Fruit fly (Drosophila melanogaster) whole organism, embryonic: Measurements from ENCODE around the gene smg.

ENCODE experiments used
- Awh ChIP-seq: fragments of 200-800 bp; sonication (Bioruptor generic); IDR thresholded peaks from 2 replicates; pipeline ENCODE4, ENCODE4 v1.3.6; 2022; ENCODE audit warnings: missing biosample characterization, missing genetic modification characterization
- Bdp1 ChIP-seq: fragments of 200-800 bp; sonication (Bioruptor generic); optimal IDR thresholded peaks from 3 replicates; lab custom pipeline; 2016; ENCODE audit warnings: missing biosample characterization, missing genetic modification characterization
- CG10543 ChIP-seq: fragments of 200-800 bp; sonication (Bioruptor generic); optimal IDR thresholded peaks from 3 replicates; lab custom pipeline; 2017; ENCODE audit warnings: missing biosample characterization, mild to moderate bottlenecking, missing genetic modification characterization, moderate library complexity
- CG11723 ChIP-seq: fragments of 200-800 bp; sonication (Bioruptor generic); optimal IDR thresholded peaks from 2 replicates; lab custom pipeline; 2017; ENCODE audit warnings: missing biosample characterization, mild to moderate bottlenecking, missing genetic modification characterization
- CG13424 ChIP-seq: fragments of 200-800 bp; sonication (Bioruptor generic); optimal IDR thresholded peaks from 2 replicates; lab custom pipeline; 2019; ENCODE audit warnings: missing biosample characterization, mild to moderate bottlenecking, missing genetic modification characterization, moderate library complexity
- CG13624 ChIP-seq: fragments of 200-800 bp; sonication (Bioruptor generic); optimal IDR thresholded peaks from 2 replicates; lab custom pipeline; 2016; ENCODE audit warnings: missing biosample characterization, missing genetic modification characterization
- CG18764 ChIP-seq: fragments of 200-800 bp; sonication (Bioruptor generic); optimal IDR thresholded peaks from 3 replicates; lab custom pipeline; 2016; ENCODE audit warnings: missing biosample characterization, missing genetic modification characterization
- CG2199 ChIP-seq: fragments of 200-800 bp; sonication (Bioruptor generic); IDR thresholded peaks from 3 replicates; pipeline ENCODE4 v1.3.6; 2022; ENCODE audit warnings: missing biosample characterization, missing genetic modification characterization
- CG2202 ChIP-seq: fragments of 200-800 bp; sonication (Bioruptor generic); optimal IDR thresholded peaks from 2 replicates; lab custom pipeline; 2018; ENCODE audit warnings: missing biosample characterization, mild to moderate bottlenecking, missing genetic modification characterization
- CG34224 ChIP-seq: fragments of 200-800 bp; sonication (Bioruptor generic); IDR thresholded peaks from 3 replicates; pipeline ENCODE4 v1.3.6; 2022; ENCODE audit warnings: missing biosample characterization, missing genetic modification characterization; ENCODE audit not compliant: partially characterized antibody
- CG4424 ChIP-seq: fragments of 200-800 bp; sonication (Bioruptor generic); optimal IDR thresholded peaks from 3 replicates; lab custom pipeline; 2016; ENCODE audit warnings: missing biosample characterization, missing genetic modification characterization
- CG4820 ChIP-seq: fragments of 200-800 bp; sonication (Bioruptor generic); optimal IDR thresholded peaks from 3 replicates; lab custom pipeline; 2016; ENCODE audit warnings: missing biosample characterization, missing genetic modification characterization
- CG6813 ChIP-seq: fragments of 200-800 bp; sonication (Bioruptor generic); optimal IDR thresholded peaks from 2 replicates; lab custom pipeline; 2017; ENCODE audit warnings: missing biosample characterization, missing genetic modification characterization, mild to moderate bottlenecking, moderate library complexity, missing genetic modification reagents
- CG7963 ChIP-seq: fragments of 200-800 bp; sonication (Bioruptor generic); IDR thresholded peaks from 3 replicates; pipeline ENCODE4 v1.3.6; 2022; ENCODE audit warnings: missing biosample characterization, missing genetic modification characterization; ENCODE audit not compliant: partially characterized antibody
- CG8359 ChIP-seq: fragments of 200-800 bp; sonication (Bioruptor generic); optimal IDR thresholded peaks from 2 replicates; lab custom pipeline; 2017; ENCODE audit warnings: missing biosample characterization, mild to moderate bottlenecking, missing genetic modification characterization, borderline replicate concordance
- CG9215 ChIP-seq: fragments of 200-800 bp; sonication (Bioruptor generic); IDR thresholded peaks from 2 replicates; pipeline ENCODE4 v1.3.6; 2022; ENCODE audit warnings: missing biosample characterization, missing genetic modification characterization
- CG9817 ChIP-seq: fragments of 200-800 bp; sonication (Bioruptor generic); optimal IDR thresholded peaks from 2 replicates; lab custom pipeline; 2018; ENCODE audit warnings: missing biosample characterization, mild to moderate bottlenecking, missing genetic modification characterization, moderate library complexity
- D ChIP-seq, 2 experiments: fragments of 200-800 bp in 1 of 2; fragments of >200 bp in 1 of 2; sonication (Bioruptor generic) in 1 of 2; optimal IDR thresholded peaks; 2 replicates in 1 of 2; 3 replicates in 1 of 2; lab custom pipeline; 2017; ENCODE audit warnings: mild to moderate bottlenecking in 1 of 2, missing biosample characterization in 1 of 2, missing genetic modification characterization in 1 of 2, missing genetic modification reagents in 1 of 2
- Dip2 ChIP-seq: fragments of 200-800 bp; sonication (Bioruptor generic); IDR thresholded peaks from 2 replicates; pipeline ENCODE4 v1.3.6; 2022; ENCODE audit warnings: missing biosample characterization, missing genetic modification characterization
- Dref ChIP-seq: fragments of 200-800 bp; sonication (Bioruptor generic); IDR thresholded peaks from 2 replicates; pipeline ENCODE4 v1.3.6; 2022; ENCODE audit warnings: missing biosample characterization, missing genetic modification characterization
- Hey ChIP-seq: fragments of 200-800 bp; sonication (Bioruptor generic); optimal IDR thresholded peaks from 3 replicates; lab custom pipeline; 2018; ENCODE audit warnings: missing biosample characterization, mild to moderate bottlenecking, missing genetic modification characterization
- HmgZ ChIP-seq: fragments of 200-800 bp; sonication (Bioruptor generic); optimal IDR thresholded peaks from 2 replicates; lab custom pipeline; 2018; ENCODE audit warnings: missing biosample characterization, mild to moderate bottlenecking, missing genetic modification characterization
- NK7.1 ChIP-seq: fragments of 200-800 bp; sonication (Bioruptor generic); optimal IDR thresholded peaks from 3 replicates; lab custom pipeline; 2016; ENCODE audit warnings: missing biosample characterization, missing genetic modification characterization
- Six4 ChIP-seq: fragments of 200-800 bp; sonication (Bioruptor generic); optimal IDR thresholded peaks from 2 replicates; lab custom pipeline; 2016; ENCODE audit warnings: missing biosample characterization, missing genetic modification characterization
- chinmo ChIP-seq: fragments of 200-800 bp; sonication (Bioruptor generic); IDR thresholded peaks from 4 replicates; pipeline ENCODE4 v1.3.6; 2022; ENCODE audit warnings: missing biosample characterization, missing genetic modification characterization; ENCODE audit not compliant: partially characterized antibody
- crol ChIP-seq: fragments of 200-800 bp; sonication (Bioruptor generic); IDR thresholded peaks from 2 replicates; pipeline ENCODE4 v1.3.6; 2022; ENCODE audit warnings: missing biosample characterization, missing genetic modification characterization
- grn ChIP-seq: fragments of 200-800 bp; sonication (Bioruptor generic); optimal IDR thresholded peaks from 3 replicates; lab custom pipeline; 2017; ENCODE audit warnings: missing biosample characterization, missing genetic modification characterization
- gsb ChIP-seq: fragments of 200-800 bp; sonication (Bioruptor generic); IDR thresholded peaks from 2 replicates; pipeline ENCODE4 v1.3.6; 2022; ENCODE audit warnings: missing biosample characterization, missing genetic modification characterization
- h ChIP-seq: fragments of >200 bp; optimal IDR thresholded peaks from 2 replicates; lab custom pipeline; 2017
- ham ChIP-seq: fragments of 200-800 bp; sonication (Bioruptor generic); IDR thresholded peaks from 2 replicates; pipeline ENCODE4 v1.3.6; 2022; ENCODE audit warnings: missing biosample characterization, missing genetic modification characterization
- hth ChIP-seq: fragments of >200 bp; optimal IDR thresholded peaks from 2 replicates; lab custom pipeline; 2017; ENCODE audit warnings: inconsistent platforms
- ken ChIP-seq: fragments of 200-800 bp; sonication (Bioruptor generic); IDR thresholded peaks from 3 replicates; pipeline ENCODE4 v1.3.6; 2022; ENCODE audit warnings: missing biosample characterization, missing genetic modification characterization
- lab ChIP-seq: fragments of 200-800 bp; sonication (Bioruptor generic); optimal IDR thresholded peaks from 3 replicates; lab custom pipeline; 2017; ENCODE audit warnings: missing biosample characterization, missing genetic modification characterization, mild to moderate bottlenecking, moderate library complexity, missing genetic modification reagents
- lilli ChIP-seq: fragments of 200-800 bp; sonication (Bioruptor generic); optimal IDR thresholded peaks from 3 replicates; lab custom pipeline; 2016; ENCODE audit warnings: missing biosample characterization, missing genetic modification characterization
- lov ChIP-seq, 2 experiments: fragments of 200-800 bp in 1 of 2; fragments of >200 bp in 1 of 2; sonication (Bioruptor generic) in 1 of 2; IDR thresholded peaks in 1 of 2; optimal IDR thresholded peaks in 1 of 2; 2 replicates in 1 of 2; 3 replicates in 1 of 2; pipeline versions ENCODE4 v1.3.6 to Lab custom; 2017 to 2022; ENCODE audit warnings: missing biosample characterization in 1 of 2, missing genetic modification characterization in 1 of 2
- mirr ChIP-seq: fragments of 200-800 bp; sonication (Bioruptor generic); optimal IDR thresholded peaks from 3 replicates; lab custom pipeline; 2018; ENCODE audit warnings: missing biosample characterization, mild to moderate bottlenecking, missing genetic modification characterization
- nmo ChIP-seq: fragments of 200-800 bp; sonication (Bioruptor generic); optimal IDR thresholded peaks from 2 replicates; lab custom pipeline; 2018; ENCODE audit warnings: missing biosample characterization, mild to moderate bottlenecking, missing genetic modification characterization, moderate library complexity
- otp ChIP-seq: fragments of 200-800 bp; sonication (Bioruptor generic); IDR thresholded peaks from 3 replicates; pipeline ENCODE4, ENCODE4 v1.3.6; 2022; ENCODE audit warnings: missing biosample characterization, missing genetic modification characterization
- p53 ChIP-seq: fragments of 200-800 bp; sonication (Bioruptor generic); optimal IDR thresholded peaks from 2 replicates; lab custom pipeline; 2016; ENCODE audit warnings: missing biosample characterization, missing genetic modification characterization
- pho ChIP-seq: fragments of 200-800 bp; sonication (Bioruptor generic); optimal IDR thresholded peaks from 2 replicates; lab custom pipeline; 2016; ENCODE audit warnings: missing biosample characterization, missing genetic modification characterization
- so ChIP-seq: fragments of 200-800 bp; sonication (Bioruptor generic); IDR thresholded peaks from 3 replicates; pipeline ENCODE4 v1.3.6; 2022; ENCODE audit warnings: missing biosample characterization, missing genetic modification characterization
- sr ChIP-seq: fragments of 200-800 bp; sonication (Bioruptor generic); IDR thresholded peaks from 3 replicates; pipeline ENCODE4 v1.3.6; 2022; ENCODE audit warnings: missing biosample characterization, missing genetic modification characterization
- stc ChIP-seq: fragments of 200-800 bp; sonication (Bioruptor generic); IDR thresholded peaks from 2 replicates; pipeline ENCODE4 v1.3.6; 2022; ENCODE audit warnings: missing biosample characterization, missing genetic modification characterization
- vnd ChIP-seq: fragments of 200-800 bp; sonication (Bioruptor generic); IDR thresholded peaks from 3 replicates; pipeline ENCODE4 v1.3.6; 2022; ENCODE audit warnings: missing biosample characterization, missing genetic modification characterization; ENCODE audit not compliant: partially characterized antibody
- wek ChIP-seq: fragments of 200-800 bp; sonication (Bioruptor generic); optimal IDR thresholded peaks from 3 replicates; lab custom pipeline; 2018; ENCODE audit warnings: missing biosample characterization, mild to moderate bottlenecking, missing genetic modification characterization, moderate library complexity
- wor ChIP-seq: fragments of 200-800 bp; sonication (Bioruptor generic); IDR thresholded peaks from 2 replicates; pipeline ENCODE4 v1.3.6; 2022; ENCODE audit warnings: missing biosample characterization, missing genetic modification characterization

smg gene

dm6 chr3L:8950955-8951354 is 46.8 kb downstream of the smg start (continued):
- no peak for TF ChIP-seq ken (GFP tag; lab: Robert Waterston, UW)
- peak; percentile 45 for TF ChIP-seq CG8359 (GFP tag; lab: Kevin White, UChicago)
- no peak for TF ChIP-seq pho (GFP tag; lab: Kevin White, UChicago)
- no peak for TF ChIP-seq CG2202 (tag; lab: Kevin White, UChicago)
- peak; percentile 7 for TF ChIP-seq CG9817 (tag; lab: Kevin White, UChicago)
- TF ChIP-seq CG13424: peak; percentile 71
- no peak for TF ChIP-seq grn (GFP tag; lab: Kevin White, UChicago)
- peak; percentile 10 for TF ChIP-seq CG18764 (GFP tag; lab: Kevin White, UChicago)
- peak; percentile 12 for TF ChIP-seq Six4
- TF ChIP-seq otp (GFP tag; lab: Robert Waterston, UW): no peak
- TF ChIP-seq ham: no peak
- TF ChIP-seq stc: peak; percentile 41; the same call in 1 of the 2 replicates
- TF ChIP-seq gsb (GFP tag; lab: Robert Waterston, UW): no peak
- 0 out of 2 replicates have a peak, but pooled peaks have one; percentile 8 for TF ChIP-seq CG9215 (GFP tag; lab: Robert Waterston, UW)
- TF ChIP-seq wek (GFP tag; lab: Kevin White, UChicago): no peak
- TF ChIP-seq nmo: peak; percentile 77
- no peak for TF ChIP-seq hth
- no peak for TF ChIP-seq HmgZ
- no peak for TF ChIP-seq CG2199 (GFP tag; lab: Robert Waterston, UW)
- no peak for TF ChIP-seq CG13624
- TF ChIP-seq NK7.1 (GFP tag; lab: Kevin White, UChicago): no peak
- peak; percentile 36 for TF ChIP-seq CG4424 (GFP tag; lab: Kevin White, UChicago)
- TF ChIP-seq wor: 0 out of 2 replicates have a peak, but pooled peaks have one; percentile 23
- no peak for TF ChIP-seq D (optimal IDR thresholded peaks at IDR 0.05; lab: Kevin White, UChicago)
- TF ChIP-seq D (GFP tag; optimal IDR thresholded peaks at IDR 0.05; lab: Kevin White, UChicago): peak; percentile 33

dm6 chr3L:8949823-8950222 is 48.0 kb downstream of the smg start:
- TF ChIP-seq Dref (GFP tag; lab: Robert Waterston, UW) (no peak), vnd (GFP tag; lab: Robert Waterston, UW) (0 out of 3 replicates have a peak, but pooled peaks have one; percentile 26), lov (optimal IDR thresholded peaks at IDR 0.05; lab: Kevin White, UChicago) (no peak), lov (GFP tag; IDR thresholded peaks at IDR 0.05; lab: Robert Waterston, UW) (no peak), lilli (GFP tag; lab: Kevin White, UChicago) (no peak), CG6813 (GFP tag; lab: Kevin White, UChicago) (no peak), D (optimal IDR thresholded peaks at IDR 0.05; lab: Kevin White, UChicago) (no peak), D (GFP tag; optimal IDR thresholded peaks at IDR 0.05; lab: Kevin White, UChicago) (no peak), CG4820 (no peak), CG34224 (no peak), Hey (peak; percentile 24), h (no peak), lab (GFP tag; lab: Kevin White, UChicago) (peak; percentile 54), Dip2 (GFP tag; lab: Robert Waterston, UW) (no peak), so (GFP tag; lab: Robert Waterston, UW) (no peak), sr (peak; percentile 79), p53 (GFP tag; lab: Kevin White, UChicago) (no peak), CG10543 (peak; percentile 5), mirr (GFP tag; lab: Kevin White, UChicago) (no peak), CG11723 (no peak), Awh (0 out of 2 replicates have a peak, but pooled peaks have one; percentile 13), otp (GFP tag; lab: Robert Waterston, UW) (no peak), Bdp1 (no peak), chinmo (GFP tag; lab: Robert Waterston, UW) (0 out of 4 replicates have a peak, but pooled peaks have one; percentile 29), CG7963 (peak; percentile 16; the same call in 1 of the 3 replicates), crol (GFP tag; lab: Robert Waterston, UW) (peak; percentile 86)
